Fruit fly (Drosophila melanogaster): ENCODE measurements around the gene RpS21.
A peak's percentile ranks its signal among the peaks of the same experiment; 100 is the strongest.

RpS21 gene

DNA sequence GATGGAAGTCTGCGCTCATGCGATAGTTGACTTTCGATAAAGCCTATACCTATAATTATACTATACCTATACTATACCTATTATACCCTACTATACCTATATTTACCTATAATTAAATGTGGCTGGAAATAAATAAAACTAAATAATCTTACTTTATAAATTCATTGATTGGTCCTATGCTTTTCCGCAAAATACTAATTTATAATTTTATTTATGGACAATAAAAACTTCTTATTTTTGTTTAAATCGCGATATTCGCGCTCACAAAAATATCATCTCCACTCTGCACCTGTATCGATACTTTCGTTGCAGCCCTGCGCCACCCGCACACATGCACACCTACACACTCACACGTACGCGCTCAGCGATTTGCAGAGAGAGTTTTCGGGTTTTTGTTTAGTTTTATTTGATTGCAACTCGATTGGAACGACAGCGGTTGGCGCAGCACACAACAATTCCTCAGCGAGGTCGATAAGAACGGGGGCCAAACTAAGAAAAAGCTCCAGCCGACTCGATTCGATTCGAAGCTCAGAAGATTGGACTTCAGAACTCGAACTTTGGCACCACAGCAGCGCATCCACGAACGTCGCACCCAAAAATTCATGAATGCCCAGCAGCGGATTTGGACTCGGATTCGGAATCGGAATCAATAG is 18.8 kb downstream of the RpS21 start, which contains the start of gene CG8814 (continued):
- TF ChIP-seq CG18599 (GFP tag; optimal IDR thresholded peaks at IDR 0.05) (peak; percentile 74), Hr3 (GFP tag; optimal IDR thresholded peaks at IDR 0.05) (peak; percentile 74), CG2678 (tag; optimal IDR thresholded peaks at IDR 0.05) (peak; percentile 74), NK7.1 (GFP tag; optimal IDR thresholded peaks at IDR 0.05) (no peak), lov (optimal IDR thresholded peaks at IDR 0.05) (no peak), lov (GFP tag; IDR thresholded peaks at IDR 0.05) (no peak), CG2202 (tag; optimal IDR thresholded peaks at IDR 0.05) (no peak), CG17361 (GFP tag; IDR thresholded peaks at IDR 0.05) (peak; percentile 89), CG33213 (GFP tag; optimal IDR thresholded peaks at IDR 0.05) (no peak), mirr (GFP tag; optimal IDR thresholded peaks at IDR 0.05) (no peak), luna (GFP tag; optimal IDR thresholded peaks at IDR 0.05) (peak; percentile 8), jigr1 (GFP tag; IDR thresholded peaks at IDR 0.05) (peak; percentile 65; the same call in 2 of the 3 replicates), CG6689 (GFP tag; IDR thresholded peaks at IDR 0.05) (peak; percentile 74), CG31224 (GFP tag; IDR thresholded peaks at IDR 0.05) (peak; percentile 85), CG12659 (GFP tag; optimal IDR thresholded peaks at IDR 0.05) (peak; percentile 91), inv (GFP tag; IDR thresholded peaks at IDR 0.05; ENCODE audit: partially characterized antibody) (peak; percentile 82), CG31365 (tag; optimal IDR thresholded peaks at IDR 0.05) (no peak), Dbx (GFP tag; IDR thresholded peaks at IDR 0.05) (peak; percentile 72; the same call in 2 of the 3 replicates), dan (GFP tag; IDR thresholded peaks at IDR 0.05) (no peak), E2f1 (GFP tag; IDR thresholded peaks at IDR 0.05) (peak; percentile 47; the same call in 1 of the 2 replicates), pnt (GFP tag; optimal IDR thresholded peaks at IDR 0.05) (no peak), Sry-δ (GFP tag; optimal IDR thresholded peaks at IDR 0.05) (peak; percentile 80), kay (GFP tag; optimal IDR thresholded peaks at IDR 0.05) (peak; percentile 53), caup (GFP tag; optimal IDR thresholded peaks at IDR 0.05; ENCODE audit: severe bottlenecking) (peak; percentile 41), cad (GFP tag; optimal IDR thresholded peaks at IDR 0.05) (no peak), CrebB (tag; optimal IDR thresholded peaks at IDR 0.05) (no peak), CG18262 (tag; optimal IDR thresholded peaks at IDR 0.05) (peak; percentile 69), crp (GFP tag; optimal IDR thresholded peaks at IDR 0.05) (peak in 1 of 2 experiments; percentile 39), zf30C (GFP tag; optimal IDR thresholded peaks at IDR 0.05) (no peak), ftz-f1 (GFP tag; optimal IDR thresholded peaks at IDR 0.05) (no peak), CkIIα-i1 (GFP tag; IDR thresholded peaks at IDR 0.05) (no peak), CG6175 (GFP tag; IDR thresholded peaks at IDR 0.05) (no peak), corto (GFP tag; optimal IDR thresholded peaks at IDR 0.05) (peak; percentile 25), CG32767 (GFP tag; IDR thresholded peaks at IDR 0.05) (no peak; the same call in 1 of the 2 replicates), CG10209 (GFP tag; optimal IDR thresholded peaks at IDR 0.05) (peak; percentile 58), Nf-YA (GFP tag; IDR thresholded peaks at IDR 0.05) (no peak), CG16813 (GFP tag; IDR thresholded peaks at IDR 0.05; ENCODE audit: partially characterized antibody) (peak; percentile 85), CG34422 (GFP tag; IDR thresholded peaks at IDR 0.05) (peak; percentile 10), tap (tag; optimal IDR thresholded peaks at IDR 0.05) (no peak), CG6765 (GFP tag; optimal IDR thresholded peaks at IDR 0.05) (no peak), run (tag; optimal IDR thresholded peaks at IDR 0.05) (no peak), fd96Cb (tag; optimal IDR thresholded peaks at IDR 0.05) (peak; percentile 25), h (optimal IDR thresholded peaks at IDR 0.05) (no peak), knrl (GFP tag; IDR thresholded peaks at IDR 0.05; ENCODE audit: partially characterized antibody) (peak; percentile 89), Hmr (GFP tag; optimal IDR thresholded peaks at IDR 0.05) (peak; percentile 69), odd (GFP tag; optimal IDR thresholded peaks at IDR 0.05) (no peak), Hsf (GFP tag; optimal IDR thresholded peaks at IDR 0.05) (peak; percentile 37), NFAT (GFP tag; IDR thresholded peaks at IDR 0.05) (peak; percentile 64), usp (GFP tag; optimal IDR thresholded peaks at IDR 0.05) (no peak), CG17359 (tag; optimal IDR thresholded peaks at IDR 0.05) (peak; percentile 11), aop (GFP tag; IDR thresholded peaks at IDR 0.05) (no peak)

All from whole organism, embryonic.